Worm (Caenorhabditis elegans) whole organism, L4/young adult: Measurements from ENCODE around the gene vang-1.

ENCODE experiments used
- W03F9.2 ChIP-seq: fragments of 150-350 bp; optimal IDR thresholded peaks from 2 replicates; lab custom pipeline; 2014; ENCODE audit warnings: missing biosample characterization, missing genetic modification characterization
- dao-5 ChIP-seq: sonication (generic microtip); optimal IDR thresholded peaks from 2 replicates; lab custom pipeline; 2016; ENCODE audit warnings: missing genotype, missing genetic modification characterization, moderate library complexity, missing compliant biosample characterization

DNA sequence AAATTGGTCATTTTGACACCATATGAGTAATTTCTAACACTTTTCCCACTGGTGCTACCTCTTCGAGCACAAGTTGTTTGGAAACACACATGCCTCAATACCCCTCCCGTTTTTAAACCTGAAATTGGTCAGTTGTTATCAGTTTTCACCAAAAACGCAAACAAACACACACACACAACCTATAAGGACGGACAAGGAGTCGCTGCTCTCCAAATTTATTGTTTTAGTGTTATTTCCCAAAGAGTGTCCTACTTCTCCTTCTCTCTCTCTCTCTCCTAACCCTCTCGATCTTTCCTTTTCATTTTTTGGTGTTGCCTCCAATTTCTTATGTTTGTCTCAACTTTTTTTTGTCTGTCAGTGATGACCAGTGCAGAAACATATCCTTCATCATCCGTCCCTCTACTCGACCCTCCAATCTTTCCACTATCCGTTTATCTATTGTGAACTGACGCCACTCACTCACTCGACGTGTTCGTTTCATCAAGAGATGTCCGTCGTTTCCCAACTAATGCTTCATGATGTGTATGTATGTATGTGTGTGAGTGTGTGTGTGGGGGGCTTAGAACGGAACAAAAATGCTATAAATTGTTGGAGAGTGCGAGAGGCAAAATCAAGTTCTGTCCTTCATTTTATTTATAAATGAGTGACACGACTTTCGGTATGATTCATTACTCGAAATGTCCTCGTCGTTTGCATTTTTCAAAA, 18.2 kb downstream of the vang-1 start:
- no peak for TF ChIP-seq dao-5
- no peak for TF ChIP-seq W03F9.2 (tag; lab: Kevin White, UChicago)
